Worm (Caenorhabditis elegans) whole organism, L1 larva: ENCODE results near the gene srh-83.

ENCODE experiments used
- egl-13 ChIP-seq: sonication (generic microtip); optimal IDR thresholded peaks from 2 replicates; lab custom pipeline; 2016; ENCODE audit warnings: missing genotype, missing genetic modification reagents, missing genetic modification characterization, missing compliant biosample characterization
- lir-3 ChIP-seq: sonication (generic microtip); optimal IDR thresholded peaks from 2 replicates; lab custom pipeline; 2016; ENCODE audit warnings: mild to moderate bottlenecking, missing genetic modification characterization, moderate library complexity, missing compliant biosample characterization; ENCODE audit not compliant: poor library complexity
- nhr-85 ChIP-seq: sonication (generic microtip); peaks from one replicate; lab custom pipeline; 2016; ENCODE audit warnings: missing genetic modification characterization, inconsistent platforms, missing compliant biosample characterization

DNA sequence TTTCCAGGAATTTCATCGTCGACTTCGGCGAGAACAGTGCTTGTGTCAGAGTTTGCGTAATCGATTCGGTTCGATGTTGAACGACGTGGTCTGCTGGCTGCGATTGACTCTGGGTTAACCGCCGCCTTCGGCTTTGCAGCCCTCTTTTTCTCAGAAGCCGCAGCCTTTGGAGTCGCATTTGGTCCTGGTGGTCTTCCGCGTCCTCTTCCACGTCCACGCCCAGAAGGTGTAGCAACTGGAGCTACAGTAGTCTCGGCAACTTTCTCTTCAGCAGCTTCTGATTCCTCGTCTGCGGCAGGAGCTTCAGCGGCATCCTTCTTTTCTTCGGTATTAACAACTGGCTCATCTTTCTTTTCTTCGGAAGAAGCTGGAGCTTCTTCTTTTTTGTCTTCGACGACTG is 30.5 kb downstream of the srh-83 start:
- no peak for TF ChIP-seq lir-3
- no peak for TF ChIP-seq egl-13
- no peak for TF ChIP-seq nhr-85 (tag; lab: Kevin White, UChicago)
